Fruit fly (Drosophila melanogaster) whole organism, pupa: ENCODE data around the gene RhoGAP92B.

Experiments used
- CG12605 ChIP-seq: fragments of 200-800 bp; sonication (Bioruptor generic); IDR thresholded peaks from 2 replicates; pipeline ENCODE4 v1.3.6; 2022; ENCODE audit warnings: missing biosample characterization, missing genetic modification characterization
- CG15710 ChIP-seq: fragments of 200-800 bp; sonication (Bioruptor generic); optimal IDR thresholded peaks from 2 replicates; lab custom pipeline; 2018; ENCODE audit warnings: missing biosample characterization, mild to moderate bottlenecking, missing genetic modification characterization, moderate library complexity
- CG17806 ChIP-seq: fragments of 200-800 bp; sonication (Bioruptor generic); optimal IDR thresholded peaks from 2 replicates; lab custom pipeline; 2018; ENCODE audit warnings: missing biosample characterization, mild to moderate bottlenecking, missing genetic modification characterization, moderate library complexity
- CG32121 ChIP-seq: fragments of 200-800 bp; sonication (Bioruptor generic); IDR thresholded peaks from 2 replicates; pipeline ENCODE4 v1.3.6; 2022; ENCODE audit warnings: missing biosample characterization, missing genetic modification characterization
- CG34367 ChIP-seq: fragments of 200-800 bp; sonication (Bioruptor generic); optimal IDR thresholded peaks from 2 replicates; lab custom pipeline; 2018; ENCODE audit warnings: missing biosample characterization, mild to moderate bottlenecking, missing genetic modification characterization
- CG4496 ChIP-seq: fragments of 200-800 bp; sonication (Bioruptor generic); IDR thresholded peaks from 3 replicates; pipeline ENCODE4 v1.3.6; 2022; ENCODE audit warnings: missing biosample characterization, missing genetic modification characterization
- CG8301 ChIP-seq: fragments of 200-800 bp; sonication (Bioruptor generic); optimal IDR thresholded peaks from 2 replicates; lab custom pipeline; 2018; ENCODE audit warnings: missing biosample characterization, mild to moderate bottlenecking, missing genetic modification characterization
- D1 ChIP-seq: fragments of 200-800 bp; sonication (Bioruptor generic); optimal IDR thresholded peaks from 2 replicates; lab custom pipeline; 2018; ENCODE audit warnings: missing biosample characterization, mild to moderate bottlenecking, missing genetic modification characterization, moderate library complexity
- EcR ChIP-seq: fragments of 200-800 bp; sonication (Bioruptor generic); optimal IDR thresholded peaks from 3 replicates; lab custom pipeline; 2019; ENCODE audit warnings: missing biosample characterization, missing genetic modification characterization, mild to moderate bottlenecking, moderate library complexity, missing genetic modification reagents
- Pif1B ChIP-seq: fragments of 200-800 bp; sonication (Bioruptor generic); optimal IDR thresholded peaks from 3 replicates; lab custom pipeline; 2016; ENCODE audit warnings: missing biosample characterization, missing genetic modification characterization
- Snoo ChIP-seq: fragments of 200-800 bp; sonication (Bioruptor generic); optimal IDR thresholded peaks from 3 replicates; lab custom pipeline; 2017; ENCODE audit warnings: missing biosample characterization, mild to moderate bottlenecking, missing genetic modification characterization, inconsistent platforms
- fd96Ca ChIP-seq: fragments of 200-800 bp; sonication (Bioruptor generic); IDR thresholded peaks from 3 replicates; pipeline ENCODE4 v1.3.6; 2022; ENCODE audit warnings: missing biosample characterization, missing genetic modification characterization
- gl ChIP-seq: fragments of 200-800 bp; sonication (Bioruptor generic); optimal IDR thresholded peaks from 2 replicates; lab custom pipeline; 2018; ENCODE audit warnings: missing biosample characterization, mild to moderate bottlenecking, missing genetic modification characterization
- rn ChIP-seq: fragments of 200-800 bp; sonication (Bioruptor generic); IDR thresholded peaks from 2 replicates; pipeline ENCODE4 v1.3.6; 2022; ENCODE audit warnings: missing biosample characterization, missing genetic modification characterization

- peak; percentile 77 for TF ChIP-seq CG12605 (GFP tag; lab: Robert Waterston, UW)
- peak; percentile 49 for TF ChIP-seq EcR
- peak; percentile 92 for TF ChIP-seq fd96Ca (GFP tag; lab: Robert Waterston, UW)
- TF ChIP-seq rn = no peak; the same call in 1 of the 2 replicates
- TF ChIP-seq CG8301 (tag; lab: Kevin White, UChicago) = peak; percentile 78
- TF ChIP-seq CG15710 (tag; lab: Kevin White, UChicago) = peak; percentile 85
- TF ChIP-seq CG17806 (tag; lab: Kevin White, UChicago) = peak; percentile 78
- TF ChIP-seq gl (tag; lab: Kevin White, UChicago) = peak; percentile 74
- TF ChIP-seq Snoo (tag; lab: Kevin White, UChicago) = peak; percentile 87
- peak; percentile 69 for TF ChIP-seq Pif1B
- TF ChIP-seq CG34367 = peak; percentile 82
- no peak for TF ChIP-seq D1 (tag; lab: Kevin White, UChicago)
- peak; percentile 94 for TF ChIP-seq CG4496 (GFP tag; lab: Robert Waterston, UW)
- TF ChIP-seq CG32121 (GFP tag; lab: Robert Waterston, UW) = peak; percentile 91
These were observed 1.0 kb downstream of the RhoGAP92B start for dm6 chr3R:19905932-19906439.
